Worm (Caenorhabditis elegans) whole organism, L2 larva: ENCODE results near the gene ant-1.1.

Source experiments
- F13H6.1 ChIP-seq: sonication (generic microtip); optimal IDR thresholded peaks from 2 replicates; lab custom pipeline; 2016; ENCODE audit warnings: missing genetic modification characterization, missing compliant biosample characterization
- ceh-82 ChIP-seq: fragments of 150-350 bp; optimal IDR thresholded peaks from 2 replicates; lab custom pipeline; 2014; ENCODE audit warnings: missing biosample characterization, missing genetic modification characterization
- crh-2 ChIP-seq: sonication (generic microtip); optimal IDR thresholded peaks from 2 replicates; lab custom pipeline; 2017; ENCODE audit warnings: missing biosample characterization, missing genetic modification characterization
- egl-27 ChIP-seq: sonication (generic microtip); optimal IDR thresholded peaks from 3 replicates; lab custom pipeline; 2017; ENCODE audit warnings: missing biosample characterization, missing genetic modification reagents, missing genetic modification characterization
- elt-3 ChIP-seq: sonication (generic microtip); optimal IDR thresholded peaks from 2 replicates; lab custom pipeline; 2017; ENCODE audit warnings: missing biosample characterization, missing genetic modification characterization
- fos-1 ChIP-seq: fragments of 150-350 bp; optimal IDR thresholded peaks from 2 replicates; lab custom pipeline; 2014; ENCODE audit warnings: missing biosample characterization, missing genetic modification characterization
- mab-5 ChIP-seq: fragments of 150-350 bp; optimal IDR thresholded peaks from 2 replicates; lab custom pipeline; 2014; ENCODE audit warnings: missing biosample characterization, missing genetic modification characterization
- mdl-1 ChIP-seq, 2 experiments: fragments of 150-350 bp in 1 of 2; sonication (generic microtip) in 1 of 2; optimal IDR thresholded peaks; 2 replicates each; lab custom pipeline; 2017; ENCODE audit warnings: missing biosample characterization in 2 of 2, missing genetic modification characterization in 2 of 2
- nhr-11 ChIP-seq: fragments of 150-350 bp; optimal IDR thresholded peaks from 2 replicates; lab custom pipeline; 2014; ENCODE audit warnings: missing biosample characterization, missing genetic modification characterization
- unc-55 ChIP-seq: fragments of 150-350 bp; sonication (generic microtip); optimal IDR thresholded peaks from 3 replicates; lab custom pipeline; 2014; ENCODE audit warnings: missing biosample characterization, missing genetic modification reagents, missing genetic modification characterization
- unc-62 ChIP-seq: fragments of 150-350 bp; optimal IDR thresholded peaks from 2 replicates; lab custom pipeline; 2014; ENCODE audit warnings: missing biosample characterization, missing genetic modification reagents, missing genetic modification characterization
- ztf-11 ChIP-seq: sonication (generic microtip); optimal IDR thresholded peaks from 2 replicates; lab custom pipeline; 2017; ENCODE audit warnings: missing biosample characterization, missing genetic modification characterization

- TF ChIP-seq nhr-11 (tag; lab: Kevin White, UChicago) (no peak), ztf-11 (tag; lab: Kevin White, UChicago) (no peak), mab-5 (tag; lab: Kevin White, UChicago) (peak; percentile 89), fos-1 (tag; lab: Kevin White, UChicago) (peak; percentile 74), ceh-82 (tag; lab: Kevin White, UChicago) (peak; percentile 42), elt-3 (tag; lab: Kevin White, UChicago) (no peak), crh-2 (peak; percentile 98), mdl-1 (tag; optimal IDR thresholded peaks at IDR 0.05; lab: Kevin White, UChicago) (peak in 1 of 2 experiments; percentile 32), unc-62 (no peak), egl-27 (peak; percentile 86), F13H6.1 (peak; percentile 88), unc-55 (GFP tag; lab: Kevin White, UChicago) (peak; percentile 98)
Observed at ce11 chrIII:13465918-13466592, 3.1 kb downstream of the ant-1.1 start, which contains the start of gene cdk-5.
